Fruit fly (Drosophila melanogaster): ENCODE results near the gene CG13056.
A peak's percentile ranks its signal among the peaks of the same experiment; 100 is the strongest.

- peak; percentile 15 to 44 for TF ChIP-seq CTCF (optimal IDR thresholded peaks at IDR 0.05)
- TF ChIP-seq CG8478 (optimal IDR thresholded peaks at IDR 0.05) = no peak
Measured at dm6 chr3L:16377768-16378764, 45.0 kb downstream of the CG13056 start, which contains the start of gene roq.
